Fruit fly (Drosophila melanogaster) whole organism, embryonic: ENCODE results near the gene Fancl.

Source experiments
- Abd-B ChIP-seq: fragments of 200-800 bp; sonication (Bioruptor generic); optimal IDR thresholded peaks from 2 replicates; lab custom pipeline; 2018; ENCODE audit warnings: missing biosample characterization, mild to moderate bottlenecking, missing genetic modification characterization, moderate library complexity
- CG12942 ChIP-seq: fragments of 200-800 bp; sonication (Bioruptor generic); optimal IDR thresholded peaks from 3 replicates; lab custom pipeline; 2016; ENCODE audit warnings: missing biosample characterization, missing genetic modification characterization
- CG14014 ChIP-seq: fragments of 200-800 bp; sonication (Bioruptor generic); IDR thresholded peaks from 2 replicates; pipeline ENCODE4 v1.3.6; 2022; ENCODE audit warnings: missing biosample characterization, missing genetic modification characterization
- CG15073 ChIP-seq: fragments of 200-800 bp; sonication (Bioruptor generic); optimal IDR thresholded peaks from 2 replicates; lab custom pipeline; 2016; ENCODE audit warnings: missing biosample characterization, missing genetic modification characterization
- CG17359 ChIP-seq: fragments of 200-800 bp; sonication (Bioruptor generic); optimal IDR thresholded peaks from 3 replicates; lab custom pipeline; 2018; ENCODE audit warnings: missing biosample characterization, mild to moderate bottlenecking, missing genetic modification characterization, moderate library complexity
- CG17912 ChIP-seq: fragments of 200-800 bp; sonication (Bioruptor generic); optimal IDR thresholded peaks from 2 replicates; lab custom pipeline; 2018; ENCODE audit warnings: missing biosample characterization, mild to moderate bottlenecking, missing genetic modification characterization
- CG2129 ChIP-seq: fragments of 200-800 bp; sonication (Bioruptor generic); IDR thresholded peaks from 2 replicates; pipeline ENCODE4 v1.3.6; 2022; ENCODE audit warnings: missing biosample characterization, missing genetic modification characterization; ENCODE audit not compliant: partially characterized antibody
- CG3163 ChIP-seq: fragments of 200-800 bp; sonication (Bioruptor generic); optimal IDR thresholded peaks from 3 replicates; lab custom pipeline; 2016; ENCODE audit warnings: missing biosample characterization, missing genetic modification characterization
- CG34224 ChIP-seq: fragments of 200-800 bp; sonication (Bioruptor generic); IDR thresholded peaks from 3 replicates; pipeline ENCODE4 v1.3.6; 2022; ENCODE audit warnings: missing biosample characterization, missing genetic modification characterization; ENCODE audit not compliant: partially characterized antibody
- CG34422 ChIP-seq: fragments of 200-800 bp; sonication (Bioruptor generic); IDR thresholded peaks from 3 replicates; pipeline ENCODE4 v1.3.6; 2022; ENCODE audit warnings: missing biosample characterization, missing genetic modification characterization
- CG3995 ChIP-seq: fragments of 200-800 bp; sonication (Bioruptor generic); optimal IDR thresholded peaks from 3 replicates; lab custom pipeline; 2016; ENCODE audit warnings: missing biosample characterization, missing genetic modification characterization
- CG7357 ChIP-seq: fragments of 200-800 bp; sonication (Bioruptor generic); IDR thresholded peaks from 3 replicates; pipeline ENCODE4 v1.3.6; 2022; ENCODE audit warnings: missing biosample characterization, missing genetic modification characterization
- CG7987 ChIP-seq: fragments of 200-800 bp; sonication (Bioruptor generic); optimal IDR thresholded peaks from 2 replicates; lab custom pipeline; 2018; ENCODE audit warnings: missing biosample characterization, mild to moderate bottlenecking, missing genetic modification characterization, moderate library complexity
- CG8478 ChIP-seq: fragments of >200 bp; optimal IDR thresholded peaks from 2 replicates; lab custom pipeline; 2018
- CG9797 ChIP-seq: fragments of 200-800 bp; sonication (Bioruptor generic); optimal IDR thresholded peaks from 3 replicates; lab custom pipeline; 2018; ENCODE audit warnings: missing biosample characterization, mild to moderate bottlenecking, missing genetic modification characterization
- CTCF ChIP-seq: fragments of 200-800 bp; sonication (Bioruptor generic); optimal IDR thresholded peaks from 2 replicates; lab custom pipeline; 2017; ENCODE audit warnings: missing biosample characterization, mild to moderate bottlenecking, missing genetic modification characterization, moderate library complexity
- Camta ChIP-seq: fragments of 200-800 bp; sonication (Bioruptor generic); optimal IDR thresholded peaks from 2 replicates; lab custom pipeline; 2016; ENCODE audit warnings: missing biosample characterization, missing genetic modification characterization
- D19A ChIP-seq: fragments of 200-800 bp; optimal IDR thresholded peaks from 3 replicates; lab custom pipeline; 2019; ENCODE audit warnings: missing biosample characterization, mild to moderate bottlenecking, missing genetic modification characterization, moderate library complexity
- Deaf1 ChIP-seq: fragments of 200-800 bp; optimal IDR thresholded peaks from 3 replicates; lab custom pipeline; 2019; ENCODE audit warnings: missing biosample characterization, mild to moderate bottlenecking, missing genetic modification characterization, moderate library complexity
- Doc3 ChIP-seq: fragments of 200-800 bp; sonication (Bioruptor generic); IDR thresholded peaks from 3 replicates; pipeline ENCODE4 v1.3.6; 2022; ENCODE audit warnings: missing biosample characterization, missing genetic modification characterization; ENCODE audit not compliant: partially characterized antibody
- HLH4C ChIP-seq: fragments of 200-800 bp; sonication (Bioruptor generic); IDR thresholded peaks from 3 replicates; pipeline ENCODE4 v1.3.6; 2022; ENCODE audit warnings: missing biosample characterization, missing genetic modification characterization; ENCODE audit not compliant: partially characterized antibody
- Jarid2 ChIP-seq: fragments of 200-800 bp; sonication (Bioruptor generic); optimal IDR thresholded peaks from 3 replicates; lab custom pipeline; 2017; ENCODE audit warnings: mild to moderate bottlenecking, missing biosample characterization, missing genetic modification reagents, missing genetic modification characterization
- Max ChIP-seq: fragments of 200-800 bp; sonication (Bioruptor generic); optimal IDR thresholded peaks from 2 replicates; lab custom pipeline; 2016; ENCODE audit warnings: missing biosample characterization, mild to moderate bottlenecking, missing genetic modification characterization
- NC2β ChIP-seq: fragments of 200-800 bp; sonication (Bioruptor generic); optimal IDR thresholded peaks from 2 replicates; lab custom pipeline; 2016; ENCODE audit warnings: missing biosample characterization, missing genetic modification characterization
- Nf-YB ChIP-seq: fragments of 200-800 bp; sonication (Bioruptor generic); optimal IDR thresholded peaks from 3 replicates; lab custom pipeline; 2019; ENCODE audit warnings: missing biosample characterization, mild to moderate bottlenecking, missing genetic modification characterization, moderate library complexity
- Nf-YC ChIP-seq: fragments of 200-800 bp; optimal IDR thresholded peaks from 3 replicates; lab custom pipeline; 2019; ENCODE audit warnings: missing biosample characterization, mild to moderate bottlenecking, missing genetic modification characterization, moderate library complexity
- Oaz ChIP-seq: fragments of 200-800 bp; sonication (Bioruptor generic); IDR thresholded peaks from 2 replicates; pipeline ENCODE4 v1.3.6; 2022; ENCODE audit warnings: missing biosample characterization, missing genetic modification characterization
- Oli ChIP-seq: fragments of 200-800 bp; sonication (Bioruptor generic); optimal IDR thresholded peaks from 2 replicates; lab custom pipeline; 2018; ENCODE audit warnings: missing biosample characterization, mild to moderate bottlenecking, missing genetic modification characterization, moderate library complexity
- Rfx ChIP-seq: fragments of 200-800 bp; sonication (Bioruptor generic); IDR thresholded peaks from 2 replicates; pipeline ENCODE4 v1.3.6; 2022; ENCODE audit warnings: missing biosample characterization, missing genetic modification characterization
- Six4 ChIP-seq: fragments of 200-800 bp; sonication (Bioruptor generic); optimal IDR thresholded peaks from 2 replicates; lab custom pipeline; 2016; ENCODE audit warnings: missing biosample characterization, missing genetic modification characterization
- Taf1 ChIP-seq: fragments of 200-800 bp; sonication (Bioruptor generic); IDR thresholded peaks from 2 replicates; pipeline ENCODE4 v1.3.6; 2022; ENCODE audit warnings: missing biosample characterization, missing genetic modification characterization
- aop ChIP-seq: fragments of 200-800 bp; sonication (Bioruptor generic); IDR thresholded peaks from 2 replicates; pipeline ENCODE4 v1.3.6; 2022; ENCODE audit warnings: missing biosample characterization, missing genetic modification characterization
- ash1 ChIP-seq: fragments of 200-800 bp; sonication (Bioruptor generic); optimal IDR thresholded peaks from 2 replicates; lab custom pipeline; 2018; ENCODE audit warnings: missing biosample characterization, mild to moderate bottlenecking, missing genetic modification characterization
- az2 ChIP-seq: fragments of 200-800 bp; sonication (Bioruptor generic); optimal IDR thresholded peaks from 3 replicates; lab custom pipeline; 2016; ENCODE audit warnings: missing biosample characterization, missing genetic modification characterization
- chinmo ChIP-seq: fragments of 200-800 bp; sonication (Bioruptor generic); IDR thresholded peaks from 4 replicates; pipeline ENCODE4 v1.3.6; 2022; ENCODE audit warnings: missing biosample characterization, missing genetic modification characterization; ENCODE audit not compliant: partially characterized antibody
- corto ChIP-seq: fragments of 200-800 bp; sonication (Bioruptor generic); optimal IDR thresholded peaks from 2 replicates; lab custom pipeline; 2016; ENCODE audit warnings: missing biosample characterization, mild to moderate bottlenecking, missing genetic modification characterization, moderate library complexity
- danr ChIP-seq: fragments of 200-800 bp; sonication (Bioruptor generic); IDR thresholded peaks from 2 replicates; pipeline ENCODE4 v1.3.6; 2022; ENCODE audit warnings: missing biosample characterization, missing genetic modification characterization
- dimm ChIP-seq: fragments of 200-800 bp; sonication (Bioruptor generic); IDR thresholded peaks from 2 replicates; pipeline ENCODE4 v1.3.6; 2022; ENCODE audit warnings: missing biosample characterization, missing genetic modification characterization
- disco-r ChIP-seq: fragments of 200-800 bp; sonication (Bioruptor generic); optimal IDR thresholded peaks from 2 replicates; lab custom pipeline; 2016; ENCODE audit warnings: missing biosample characterization, missing genetic modification characterization
- dpn ChIP-seq, 2 experiments: fragments of 200-800 bp; sonication (Bioruptor generic); optimal IDR thresholded peaks; 3 replicates each; lab custom pipeline; 2016; ENCODE audit warnings: missing biosample characterization in 2 of 2, missing genetic modification characterization in 2 of 2
- emc ChIP-seq: fragments of 200-800 bp; sonication (Bioruptor generic); optimal IDR thresholded peaks from 2 replicates; lab custom pipeline; 2016; ENCODE audit warnings: missing biosample characterization, missing genetic modification characterization
- ftz-f1 ChIP-seq: fragments of 200-800 bp; sonication (Bioruptor generic); optimal IDR thresholded peaks from 2 replicates; lab custom pipeline; 2016; ENCODE audit warnings: missing biosample characterization, missing genetic modification characterization
- jigr1 ChIP-seq: fragments of 200-800 bp; sonication (Bioruptor generic); IDR thresholded peaks from 3 replicates; pipeline ENCODE4 v1.3.6; 2022; ENCODE audit warnings: missing biosample characterization, missing genetic modification characterization
- klu ChIP-seq: fragments of 200-800 bp; sonication (Bioruptor generic); IDR thresholded peaks from 2 replicates; pipeline ENCODE4 v1.3.6; 2022; ENCODE audit warnings: missing biosample characterization, missing genetic modification characterization
- mam ChIP-seq: fragments of 200-800 bp; sonication (Bioruptor generic); optimal IDR thresholded peaks from 3 replicates; lab custom pipeline; 2016; ENCODE audit warnings: missing biosample characterization, missing genetic modification characterization
- nmo ChIP-seq: fragments of 200-800 bp; sonication (Bioruptor generic); optimal IDR thresholded peaks from 2 replicates; lab custom pipeline; 2018; ENCODE audit warnings: missing biosample characterization, mild to moderate bottlenecking, missing genetic modification characterization, moderate library complexity
- nom ChIP-seq: fragments of 200-800 bp; sonication (Bioruptor generic); optimal IDR thresholded peaks from 2 replicates; lab custom pipeline; 2017; ENCODE audit warnings: missing biosample characterization, missing genetic modification characterization, mild to moderate bottlenecking, moderate library complexity, missing genetic modification reagents
- slbo ChIP-seq: fragments of 200-800 bp; sonication (Bioruptor generic); IDR thresholded peaks from 2 replicates; pipeline ENCODE4 v1.3.6; 2022; ENCODE audit warnings: missing biosample characterization, missing genetic modification characterization
- so ChIP-seq: fragments of 200-800 bp; sonication (Bioruptor generic); IDR thresholded peaks from 3 replicates; pipeline ENCODE4 v1.3.6; 2022; ENCODE audit warnings: missing biosample characterization, missing genetic modification characterization
- tin ChIP-seq: fragments of 200-800 bp; sonication (Bioruptor generic); optimal IDR thresholded peaks from 3 replicates; lab custom pipeline; 2016; ENCODE audit warnings: missing biosample characterization, missing genetic modification characterization
- tio ChIP-seq: fragments of 200-800 bp; sonication (Bioruptor generic); optimal IDR thresholded peaks from 2 replicates; lab custom pipeline; 2017; ENCODE audit warnings: missing biosample characterization, missing genetic modification characterization, inconsistent platforms
- unc-4 ChIP-seq: fragments of 200-800 bp; sonication (Bioruptor generic); IDR thresholded peaks from 2 replicates; pipeline ENCODE4 v1.3.6; 2022; ENCODE audit warnings: missing biosample characterization, missing genetic modification characterization; ENCODE audit not compliant: partially characterized antibody

Fancl gene

DNA sequence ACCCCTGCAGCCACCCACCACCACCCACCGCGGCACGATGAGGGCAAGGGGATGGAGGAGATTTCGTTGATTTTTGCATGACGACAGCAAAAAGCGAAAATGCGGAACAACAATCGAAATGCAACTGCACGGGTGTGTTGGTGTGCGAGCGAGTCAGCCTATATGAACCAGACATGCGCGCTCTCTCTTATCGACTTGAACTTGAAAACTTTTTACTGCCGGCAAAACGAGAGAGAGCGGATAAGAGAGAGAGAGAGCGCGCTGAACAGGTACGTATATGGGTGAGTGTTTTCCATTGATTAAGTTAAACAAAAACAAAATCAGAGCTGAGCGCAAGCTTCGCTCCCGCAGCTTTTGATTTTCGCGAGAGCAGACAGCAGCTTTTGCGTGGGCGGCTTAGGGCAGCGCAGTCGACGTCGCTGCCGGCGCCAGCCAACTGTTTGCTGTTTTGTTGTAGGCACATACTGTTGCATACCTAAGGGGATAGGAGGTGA lies 36.5 kb upstream of the Fancl start (continued):
- TF ChIP-seq CG9797: no peak
- TF ChIP-seq CG12942: no peak
- TF ChIP-seq Deaf1: peak; percentile 3
- no peak for TF ChIP-seq disco-r (GFP tag; lab: Kevin White, UChicago)
- TF ChIP-seq Jarid2 (GFP tag; lab: Kevin White, UChicago): no peak
- peak; percentile 97; the same call in 3 of the 4 replicates for TF ChIP-seq chinmo
- TF ChIP-seq nmo (GFP tag; lab: Kevin White, UChicago): no peak
- no peak for TF ChIP-seq CG7357 (GFP tag; lab: Robert Waterston, UW)
- TF ChIP-seq danr (GFP tag; lab: Robert Waterston, UW): no peak
- TF ChIP-seq slbo (GFP tag; lab: Robert Waterston, UW): no peak
- no peak for TF ChIP-seq mam
- peak; percentile 66 for TF ChIP-seq klu
- TF ChIP-seq Max (GFP tag; lab: Kevin White, UChicago): no peak
- peak; percentile 25 for TF ChIP-seq nom
- TF ChIP-seq CG14014: no peak
- no peak for TF ChIP-seq CG15073 (GFP tag; lab: Kevin White, UChicago)
- no peak for TF ChIP-seq Abd-B (GFP tag; lab: Kevin White, UChicago)
- TF ChIP-seq ftz-f1 (GFP tag; lab: Kevin White, UChicago): peak; percentile 96
- no peak for TF ChIP-seq Nf-YB
- no peak for TF ChIP-seq aop (GFP tag; lab: Robert Waterston, UW)
- TF ChIP-seq dpn (GFP tag; optimal IDR thresholded peaks at IDR 0.05; lab: Kevin White, UChicago): no peak
- TF ChIP-seq az2 (GFP tag; lab: Kevin White, UChicago): no peak
- TF ChIP-seq Oli (tag; lab: Kevin White, UChicago): no peak
- TF ChIP-seq CG17359 (tag; lab: Kevin White, UChicago): no peak
- TF ChIP-seq so: no peak
- peak; percentile 65; the same call in 2 of the 3 replicates for TF ChIP-seq CG34224
- no peak for TF ChIP-seq tio (GFP tag; lab: Kevin White, UChicago)
- peak; percentile 32 for TF ChIP-seq Nf-YC (tag; lab: Kevin White, UChicago)
- no peak for TF ChIP-seq Camta (GFP tag; lab: Kevin White, UChicago)
- no peak for TF ChIP-seq ash1 (GFP tag; lab: Kevin White, UChicago)
- TF ChIP-seq Six4 (GFP tag; lab: Kevin White, UChicago): no peak
- TF ChIP-seq Rfx (GFP tag; lab: Robert Waterston, UW): no peak
- TF ChIP-seq CG7987 (GFP tag; lab: Kevin White, UChicago): no peak
- TF ChIP-seq CG8478 (lab: Kevin White, UChicago): no peak
- no peak for TF ChIP-seq emc (GFP tag; lab: Kevin White, UChicago)
- TF ChIP-seq Taf1 (GFP tag; lab: Robert Waterston, UW): no peak
- no peak for TF ChIP-seq jigr1
- no peak for TF ChIP-seq CG3163 (GFP tag; lab: Kevin White, UChicago)
- no peak for TF ChIP-seq CG2129 (GFP tag; lab: Robert Waterston, UW)
- no peak for TF ChIP-seq D19A (tag; lab: Kevin White, UChicago)
- TF ChIP-seq CG17912: no peak
- TF ChIP-seq unc-4 (GFP tag; lab: Robert Waterston, UW): peak; percentile 47
- no peak for TF ChIP-seq HLH4C (GFP tag; lab: Robert Waterston, UW)
- TF ChIP-seq CTCF (GFP tag; lab: Kevin White, UChicago): no peak
- no peak for TF ChIP-seq NC2β
- 0 out of 3 replicates have a peak, but pooled peaks have one; percentile 13 for TF ChIP-seq Doc3 (GFP tag; lab: Robert Waterston, UW)
- TF ChIP-seq CG3995 (GFP tag; lab: Kevin White, UChicago): no peak
- peak; percentile 20; the same call in 1 of the 3 replicates for TF ChIP-seq CG34422 (GFP tag; lab: Robert Waterston, UW)
- no peak for TF ChIP-seq tin (GFP tag; lab: Kevin White, UChicago)
- no peak for TF ChIP-seq dimm
- TF ChIP-seq corto (GFP tag; lab: Kevin White, UChicago): peak; percentile 34
- TF ChIP-seq Oaz (GFP tag; lab: Robert Waterston, UW): no peak
